Fruit fly (Drosophila melanogaster) whole organism, adult: ENCODE measurements around the gene Bin1.

ENCODE experiments used
- CG7101 ChIP-seq: fragments of 200-800 bp; sonication (Bioruptor generic); optimal IDR thresholded peaks from 2 replicates; lab custom pipeline; 2018; ENCODE audit warnings: missing biosample characterization, mild to moderate bottlenecking, missing genetic modification characterization, moderate library complexity
- Mnt ChIP-seq: fragments of 200-800 bp; sonication (Bioruptor generic); optimal IDR thresholded peaks from 2 replicates; lab custom pipeline; 2016; ENCODE audit warnings: missing biosample characterization, mild to moderate bottlenecking, missing genetic modification characterization
- kay ChIP-seq: fragments of 200-800 bp; sonication (Bioruptor generic); peaks from one replicate; lab custom pipeline; 2016; ENCODE audit warnings: missing biosample characterization, missing genetic modification characterization, borderline replicate concordance

- TF ChIP-seq kay (GFP tag; lab: Kevin White, UChicago) = no peak
- TF ChIP-seq Mnt = no peak
- no peak for TF ChIP-seq CG7101 (tag; lab: Kevin White, UChicago)
Observed at dm6 chr3R:16232569-16232968, 43.2 kb upstream of the Bin1 start.
